Fruit fly (Drosophila melanogaster): Measurements from ENCODE around the gene ais.

Gene ais

dm6 chr3L:17841085-17841606 lies 36.6 kb upstream of the ais start, which contains the start of gene CG5577 (continued):
- no peak for TF ChIP-seq CG30403 (GFP tag; optimal IDR thresholded peaks at IDR 0.05)
- no peak for TF ChIP-seq CG8281 (tag; optimal IDR thresholded peaks at IDR 0.05)
- TF ChIP-seq MBD-R2 (GFP tag; IDR thresholded peaks at IDR 0.05) = peak; percentile 15; the same call in 1 of the 2 replicates
- peak; percentile 87 for TF ChIP-seq Nf-YB (GFP tag; optimal IDR thresholded peaks at IDR 0.05)
- TF ChIP-seq fd102C (GFP tag; optimal IDR thresholded peaks at IDR 0.05) = no peak
- TF ChIP-seq Sox100B (GFP tag; optimal IDR thresholded peaks at IDR 0.05) = no peak
- no peak for TF ChIP-seq NC2β (GFP tag; optimal IDR thresholded peaks at IDR 0.05)
- TF ChIP-seq sug (tag; optimal IDR thresholded peaks at IDR 0.05) = peak; percentile 74
- TF ChIP-seq cato (GFP tag; optimal IDR thresholded peaks at IDR 0.05; ENCODE audit: borderline replicate concordance) = no peak
- no peak for TF ChIP-seq CG8089 (GFP tag; optimal IDR thresholded peaks at IDR 0.05)
- no peak for TF ChIP-seq CG15601 (tag; optimal IDR thresholded peaks at IDR 0.05)
- no peak for TF ChIP-seq Usf (GFP tag; optimal IDR thresholded peaks at IDR 0.05)
- peak; percentile 9 for TF ChIP-seq CG1603 (tag; optimal IDR thresholded peaks at IDR 0.05)
- no peak for TF ChIP-seq org-1 (GFP tag; optimal IDR thresholded peaks at IDR 0.05)
- no peak for TF ChIP-seq ems (GFP tag; optimal IDR thresholded peaks at IDR 0.05)
- TF ChIP-seq nerfin-1 (tag; optimal IDR thresholded peaks at IDR 0.05) = no peak
- TF ChIP-seq unc-4 (GFP tag; IDR thresholded peaks at IDR 0.05; ENCODE audit: partially characterized antibody) = peak; percentile 75
- TF ChIP-seq lab (GFP tag; optimal IDR thresholded peaks at IDR 0.05) = peak; percentile 69
- no peak for TF ChIP-seq disco-r (GFP tag; optimal IDR thresholded peaks at IDR 0.05)
- TF ChIP-seq sob (GFP tag; IDR thresholded peaks at IDR 0.05) = no peak; the same call in 1 of the 2 replicates
- peak; percentile 9 for TF ChIP-seq zfh2 (GFP tag; optimal IDR thresholded peaks at IDR 0.05)
- TF ChIP-seq phol (tag; optimal IDR thresholded peaks at IDR 0.05) = no peak
- TF ChIP-seq lola (GFP tag; optimal IDR thresholded peaks at IDR 0.05) = no peak
- peak; percentile 28; the same call in 1 of the 2 replicates for TF ChIP-seq crol (GFP tag; IDR thresholded peaks at IDR 0.05)
- no peak for TF ChIP-seq CG16815 (GFP tag; optimal IDR thresholded peaks at IDR 0.05)
- TF ChIP-seq run (tag; optimal IDR thresholded peaks at IDR 0.05) = no peak
- TF ChIP-seq CG42726 (GFP tag; IDR thresholded peaks at IDR 0.05; ENCODE audit: partially characterized antibody) = peak; percentile 39; the same call in 1 of the 2 replicates
- TF ChIP-seq Six4 (GFP tag; optimal IDR thresholded peaks at IDR 0.05) = no peak
- TF ChIP-seq mam (GFP tag; optimal IDR thresholded peaks at IDR 0.05) = peak; percentile 22
- no peak for TF ChIP-seq so (GFP tag; IDR thresholded peaks at IDR 0.05)
- no peak for TF ChIP-seq Sox102F (GFP tag; optimal IDR thresholded peaks at IDR 0.05)
- TF ChIP-seq crp (GFP tag; optimal IDR thresholded peaks at IDR 0.05) = no peak
- no peak for TF ChIP-seq CG8478 (optimal IDR thresholded peaks at IDR 0.05)
- TF ChIP-seq dan (GFP tag; IDR thresholded peaks at IDR 0.05) = no peak
- no peak for TF ChIP-seq CG17186 (GFP tag; optimal IDR thresholded peaks at IDR 0.05)
- peak; percentile 68 for TF ChIP-seq CG32532 (GFP tag; IDR thresholded peaks at IDR 0.05)
- no peak for TF ChIP-seq CkIIα-i1 (GFP tag; IDR thresholded peaks at IDR 0.05)
- TF ChIP-seq Doc2 (GFP tag; IDR thresholded peaks at IDR 0.05) = no peak
- TF ChIP-seq gt (GFP tag; IDR thresholded peaks at IDR 0.05) = no peak
- peak; percentile 78 for TF ChIP-seq sna (GFP tag; IDR thresholded peaks at IDR 0.05; ENCODE audit: partially characterized antibody)
- TF ChIP-seq Ptx1 (GFP tag; IDR thresholded peaks at IDR 0.05) = no peak
- no peak for TF ChIP-seq Lpt (GFP tag; optimal IDR thresholded peaks at IDR 0.05)
- no peak for TF ChIP-seq tx (GFP tag; optimal IDR thresholded peaks at IDR 0.05)
- no peak for TF ChIP-seq Dek (tag; optimal IDR thresholded peaks at IDR 0.05)
- no peak for TF ChIP-seq CG43689 (GFP tag; IDR thresholded peaks at IDR 0.05)
- TF ChIP-seq CG17568 (GFP tag; optimal IDR thresholded peaks at IDR 0.05) = no peak
- TF ChIP-seq pzg (GFP tag; optimal IDR thresholded peaks at IDR 0.05) = peak; percentile 36
- TF ChIP-seq Mes4 (GFP tag; optimal IDR thresholded peaks at IDR 0.05) = no peak
- no peak for TF ChIP-seq Mrtf (GFP tag; IDR thresholded peaks at IDR 0.05)
- no peak for TF ChIP-seq hb (GFP tag; IDR thresholded peaks at IDR 0.05; ENCODE audit: partially characterized antibody)
- no peak for TF ChIP-seq CG11093 (GFP tag; IDR thresholded peaks at IDR 0.05)

Measured in whole organism, embryonic.